Fruit fly (Drosophila melanogaster) whole organism, prepupa: ENCODE data around the gene Cby.
A peak's percentile ranks its signal among the peaks of the same experiment; 100 is the strongest.

Experiments
- Blimp-1 ChIP-seq: fragments of 200-800 bp; sonication (Bioruptor generic); optimal IDR thresholded peaks from 3 replicates; lab custom pipeline; 2017; ENCODE audit warnings: missing biosample characterization, missing genetic modification characterization, mild to moderate bottlenecking, moderate library complexity, missing genetic modification reagents
- CG10669 ChIP-seq: fragments of 200-800 bp; sonication (Bioruptor generic); optimal IDR thresholded peaks from 3 replicates; lab custom pipeline; 2018; ENCODE audit warnings: missing biosample characterization, mild to moderate bottlenecking, missing genetic modification characterization, moderate library complexity
- CG11902 ChIP-seq: fragments of 200-800 bp; sonication (Bioruptor generic); optimal IDR thresholded peaks from 3 replicates; lab custom pipeline; 2016; ENCODE audit warnings: missing biosample characterization, missing genetic modification characterization
- CG15336 ChIP-seq: fragments of 200-800 bp; sonication (Bioruptor generic); IDR thresholded peaks from 2 replicates; pipeline ENCODE4 v1.3.6; 2022; ENCODE audit warnings: missing biosample characterization, missing genetic modification characterization
- CG16779 ChIP-seq: fragments of 200-800 bp; sonication (Bioruptor generic); optimal IDR thresholded peaks from 3 replicates; lab custom pipeline; 2017; ENCODE audit warnings: missing biosample characterization, mild to moderate bottlenecking, missing genetic modification characterization
- CG3032 ChIP-seq: fragments of 200-800 bp; optimal IDR thresholded peaks from 2 replicates; lab custom pipeline; 2019; ENCODE audit warnings: missing biosample characterization, mild to moderate bottlenecking, missing genetic modification characterization, moderate library complexity
- CG31627 ChIP-seq: fragments of 200-800 bp; sonication (Bioruptor generic); optimal IDR thresholded peaks from 3 replicates; lab custom pipeline; 2016; ENCODE audit warnings: missing biosample characterization, missing genetic modification characterization
- CG32006 ChIP-seq: fragments of 200-800 bp; sonication (Bioruptor generic); optimal IDR thresholded peaks from 3 replicates; lab custom pipeline; 2017; ENCODE audit warnings: missing biosample characterization, mild to moderate bottlenecking, missing genetic modification characterization
- CG34406 ChIP-seq: fragments of 200-800 bp; sonication (Bioruptor generic); optimal IDR thresholded peaks from 3 replicates; lab custom pipeline; 2016; ENCODE audit warnings: missing biosample characterization, missing genetic modification characterization
- CG4318 ChIP-seq: fragments of 200-800 bp; sonication (Bioruptor generic); optimal IDR thresholded peaks from 3 replicates; lab custom pipeline; 2017; ENCODE audit warnings: missing biosample characterization, mild to moderate bottlenecking, missing genetic modification characterization
- CG6163 ChIP-seq: fragments of 200-800 bp; sonication (Bioruptor generic); IDR thresholded peaks from 3 replicates; pipeline ENCODE4 v1.3.6; 2022; ENCODE audit warnings: missing biosample characterization, missing genetic modification characterization
- CG6276 ChIP-seq: fragments of 200-800 bp; sonication (Bioruptor generic); optimal IDR thresholded peaks from 2 replicates; lab custom pipeline; 2017; ENCODE audit warnings: missing biosample characterization, mild to moderate bottlenecking, missing genetic modification characterization
- CG6792 ChIP-seq: fragments of 200-800 bp; sonication (Bioruptor generic); optimal IDR thresholded peaks from 3 replicates; lab custom pipeline; 2016; ENCODE audit warnings: missing biosample characterization, missing genetic modification characterization
- CG6808 ChIP-seq: fragments of 200-800 bp; sonication (Bioruptor generic); optimal IDR thresholded peaks from 3 replicates; lab custom pipeline; 2017; ENCODE audit warnings: missing biosample characterization, missing genetic modification characterization, mild to moderate bottlenecking, moderate library complexity, missing genetic modification reagents
- CG6854 ChIP-seq: fragments of 200-800 bp; sonication (Bioruptor generic); optimal IDR thresholded peaks from 2 replicates; lab custom pipeline; 2017; ENCODE audit warnings: missing biosample characterization, mild to moderate bottlenecking, missing genetic modification characterization
- CG7368 ChIP-seq: fragments of 200-800 bp; sonication (Bioruptor generic); optimal IDR thresholded peaks from 3 replicates; lab custom pipeline; 2016; ENCODE audit warnings: missing biosample characterization, missing genetic modification characterization
- CG8119 ChIP-seq: fragments of 200-800 bp; sonication (Bioruptor generic); IDR thresholded peaks from 3 replicates; pipeline ENCODE4 v1.3.6; 2022; ENCODE audit warnings: missing biosample characterization, missing genetic modification characterization
- CG8319 ChIP-seq: fragments of 200-800 bp; sonication (Bioruptor generic); optimal IDR thresholded peaks from 3 replicates; lab custom pipeline; 2016; ENCODE audit warnings: missing biosample characterization, missing genetic modification characterization
- CG8632 ChIP-seq: fragments of 200-800 bp; sonication (Bioruptor generic); optimal IDR thresholded peaks from 3 replicates; lab custom pipeline; 2016; ENCODE audit warnings: missing biosample characterization, missing genetic modification characterization
- CG9139 ChIP-seq: fragments of 200-800 bp; sonication (Bioruptor generic); optimal IDR thresholded peaks from 3 replicates; lab custom pipeline; 2017; ENCODE audit warnings: missing biosample characterization, mild to moderate bottlenecking, missing genetic modification characterization
- Eip75B ChIP-seq: fragments of 200-800 bp; sonication (Bioruptor generic); optimal IDR thresholded peaks from 3 replicates; lab custom pipeline; 2016; ENCODE audit warnings: missing biosample characterization, missing genetic modification characterization
- Eip78C ChIP-seq: fragments of 200-800 bp; sonication (Bioruptor generic); peaks from one replicate; lab custom pipeline; 2016; ENCODE audit warnings: missing biosample characterization, missing genetic modification characterization
- Eip93F ChIP-seq: fragments of 200-800 bp; sonication (Bioruptor generic); optimal IDR thresholded peaks from 2 replicates; lab custom pipeline; 2016; ENCODE audit warnings: missing biosample characterization, mild to moderate bottlenecking, missing genetic modification characterization
- Ets96B ChIP-seq: fragments of 200-800 bp; optimal IDR thresholded peaks from 2 replicates; lab custom pipeline; 2019; ENCODE audit warnings: missing biosample characterization, mild to moderate bottlenecking, missing genetic modification characterization, moderate library complexity
- Hr38 ChIP-seq: sonication (Bioruptor generic); optimal IDR thresholded peaks from 2 replicates; lab custom pipeline; 2016; ENCODE audit warnings: missing biosample characterization, missing genetic modification characterization
- Hr39 ChIP-seq: fragments of 200-800 bp; sonication (Bioruptor generic); optimal IDR thresholded peaks from 2 replicates; lab custom pipeline; 2016; ENCODE audit warnings: missing biosample characterization, missing genetic modification characterization
- Hr4 ChIP-seq: fragments of 200-800 bp; sonication (Bioruptor generic); optimal IDR thresholded peaks from 3 replicates; lab custom pipeline; 2016; ENCODE audit warnings: missing biosample characterization, missing genetic modification characterization
- Lpt ChIP-seq: fragments of 200-800 bp; sonication (Bioruptor generic); optimal IDR thresholded peaks from 3 replicates; lab custom pipeline; 2016; ENCODE audit warnings: missing biosample characterization, missing genetic modification characterization
- Met ChIP-seq: fragments of 200-800 bp; sonication (Bioruptor generic); optimal IDR thresholded peaks from 3 replicates; lab custom pipeline; 2016; ENCODE audit warnings: missing biosample characterization, missing genetic modification characterization
- Smox ChIP-seq: fragments of 200-800 bp; sonication (Bioruptor generic); optimal IDR thresholded peaks from 3 replicates; lab custom pipeline; 2016; ENCODE audit warnings: missing biosample characterization, missing genetic modification characterization
- Sox102F ChIP-seq: fragments of 200-800 bp; sonication (Bioruptor generic); optimal IDR thresholded peaks from 2 replicates; lab custom pipeline; 2016; ENCODE audit warnings: missing biosample characterization, mild to moderate bottlenecking, missing genetic modification characterization
- Sox15 ChIP-seq: fragments of 200-800 bp; sonication (Bioruptor generic); optimal IDR thresholded peaks from 3 replicates; lab custom pipeline; 2016; ENCODE audit warnings: missing biosample characterization, missing genetic modification characterization
- cyc ChIP-seq: fragments of 200-800 bp; sonication (Bioruptor generic); optimal IDR thresholded peaks from 3 replicates; lab custom pipeline; 2016; ENCODE audit warnings: missing biosample characterization, missing genetic modification characterization
- dac ChIP-seq: fragments of 200-800 bp; sonication (Bioruptor generic); optimal IDR thresholded peaks from 2 replicates; lab custom pipeline; 2017; ENCODE audit warnings: missing biosample characterization, mild to moderate bottlenecking, missing genetic modification characterization
- dsx ChIP-seq: fragments of 200-800 bp; optimal IDR thresholded peaks from 3 replicates; lab custom pipeline; 2019; ENCODE audit warnings: missing biosample characterization, mild to moderate bottlenecking, missing genetic modification characterization, moderate library complexity; ENCODE audit not compliant: poor library complexity, severe bottlenecking
- eg ChIP-seq: fragments of 200-800 bp; sonication (Bioruptor generic); IDR thresholded peaks from 3 replicates; pipeline ENCODE4 v1.3.6; 2022; ENCODE audit warnings: missing biosample characterization, missing genetic modification characterization
- esn ChIP-seq: fragments of 200-800 bp; sonication (Bioruptor generic); optimal IDR thresholded peaks from 2 replicates; lab custom pipeline; 2016; ENCODE audit warnings: missing biosample characterization, mild to moderate bottlenecking, missing genetic modification characterization, moderate library complexity
- fd59A ChIP-seq: fragments of 200-800 bp; sonication (Bioruptor generic); optimal IDR thresholded peaks from 2 replicates; lab custom pipeline; 2017; ENCODE audit warnings: missing biosample characterization, mild to moderate bottlenecking, missing genetic modification characterization, missing genetic modification reagents
- fd85E ChIP-seq: fragments of 200-800 bp; sonication (Bioruptor generic); optimal IDR thresholded peaks from 3 replicates; lab custom pipeline; 2016; ENCODE audit warnings: missing biosample characterization, missing genetic modification characterization
- fkh ChIP-seq: fragments of 200-800 bp; sonication (Bioruptor generic); optimal IDR thresholded peaks from 3 replicates; lab custom pipeline; 2017; ENCODE audit warnings: missing biosample characterization, mild to moderate bottlenecking, missing genetic modification characterization, moderate library complexity
- lz ChIP-seq: fragments of 200-800 bp; sonication (Bioruptor generic); optimal IDR thresholded peaks from 3 replicates; lab custom pipeline; 2016; ENCODE audit warnings: missing biosample characterization, missing genetic modification characterization
- net ChIP-seq: fragments of 200-800 bp; sonication (Bioruptor generic); optimal IDR thresholded peaks from 3 replicates; lab custom pipeline; 2016; ENCODE audit warnings: missing biosample characterization, missing genetic modification characterization
- pdm3 ChIP-seq: fragments of 200-800 bp; sonication (Bioruptor generic); optimal IDR thresholded peaks from 3 replicates; lab custom pipeline; 2016; ENCODE audit warnings: missing biosample characterization, missing genetic modification characterization
- salr ChIP-seq, 2 experiments: fragments of 200-800 bp; sonication (Bioruptor generic); optimal IDR thresholded peaks; 3 replicates each; lab custom pipeline; 2016 to 2018; ENCODE audit warnings: missing biosample characterization in 2 of 2, missing genetic modification characterization in 2 of 2, mild to moderate bottlenecking in 1 of 2
- spab ChIP-seq: fragments of 200-800 bp; sonication (Bioruptor generic); optimal IDR thresholded peaks from 2 replicates; lab custom pipeline; 2017; ENCODE audit warnings: missing biosample characterization, mild to moderate bottlenecking, missing genetic modification characterization, missing genetic modification reagents
- ss ChIP-seq, 2 experiments: fragments of 200-800 bp; sonication (Bioruptor generic); optimal IDR thresholded peaks; 2 replicates in 1 of 2; 3 replicates in 1 of 2; lab custom pipeline; 2017 to 2018; ENCODE audit warnings: mild to moderate bottlenecking in 2 of 2, missing biosample characterization in 2 of 2, missing genetic modification characterization in 2 of 2, moderate library complexity in 1 of 2
- svp ChIP-seq: fragments of 200-800 bp; sonication (Bioruptor generic); peaks from one replicate; lab custom pipeline; 2016; ENCODE audit warnings: missing biosample characterization, missing genetic modification characterization
- vri ChIP-seq: fragments of 200-800 bp; sonication (Bioruptor generic); optimal IDR thresholded peaks from 3 replicates; lab custom pipeline; 2016; ENCODE audit warnings: missing biosample characterization, mild to moderate bottlenecking, missing genetic modification characterization

The Cby gene

DNA sequence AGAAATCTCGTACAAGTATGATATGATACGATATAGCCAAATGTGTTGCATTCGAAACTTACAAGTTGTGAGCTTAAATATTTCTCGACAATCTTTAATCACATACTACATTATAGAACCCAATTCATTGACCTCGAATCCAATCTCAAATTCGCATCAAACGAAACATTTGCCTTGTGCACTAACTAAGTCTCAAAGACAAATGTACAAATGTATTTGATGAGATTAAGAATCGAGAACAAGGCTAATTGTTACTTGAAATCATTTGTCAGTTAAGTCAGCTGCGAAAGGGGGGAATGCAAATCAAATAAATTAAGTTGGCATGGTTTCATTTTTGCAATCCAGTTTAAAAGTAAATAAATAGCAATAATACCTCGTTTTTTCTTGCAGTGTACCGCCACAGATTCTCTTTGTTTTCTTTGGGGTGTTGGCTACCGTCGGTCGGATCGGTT lies 29.3 kb upstream of the Cby start (continued):
- TF ChIP-seq dsx (GFP tag; lab: Kevin White, UChicago) (peak; percentile 76), fd59A (GFP tag; lab: Kevin White, UChicago) (peak; percentile 96), svp (GFP tag; lab: Kevin White, UChicago) (peak; percentile 96), spab (GFP tag; lab: Kevin White, UChicago) (peak; percentile 93), CG32006 (GFP tag; lab: Kevin White, UChicago) (peak; percentile 95), dac (GFP tag; lab: Kevin White, UChicago) (peak; percentile 83), fd85E (no peak), Met (peak; percentile 92)

DNA sequence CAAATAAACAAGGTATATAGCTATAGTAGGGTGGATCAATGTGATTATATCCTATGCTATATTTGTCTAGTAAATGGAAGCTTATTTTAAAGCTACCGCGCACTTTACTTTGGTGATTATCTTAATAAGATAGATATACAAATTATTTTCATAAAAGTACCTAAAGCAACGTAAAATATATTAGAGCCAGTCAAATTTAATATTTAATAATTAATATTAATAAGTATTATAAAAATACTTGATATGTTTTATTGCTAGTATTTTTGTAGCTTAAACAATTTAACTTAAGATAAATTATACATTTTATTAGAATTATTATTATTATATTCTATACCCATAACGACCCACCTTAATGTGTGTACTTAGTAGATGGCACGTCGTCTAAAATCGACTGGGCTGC lies 28.2 kb upstream of the Cby start:
- TF ChIP-seq CG34406 (GFP tag; lab: Kevin White, UChicago) (peak; percentile 86), Sox15 (GFP tag; lab: Kevin White, UChicago) (no peak), Lpt (GFP tag; lab: Kevin White, UChicago) (peak; percentile 26), fd59A (GFP tag; lab: Kevin White, UChicago) (peak; percentile 17), Hr38 (GFP tag; lab: Kevin White, UChicago) (no peak), fkh (GFP tag; lab: Kevin White, UChicago) (no peak), CG16779 (tag; lab: Kevin White, UChicago) (peak; percentile 35), CG6163 (GFP tag; lab: Robert Waterston, UW) (no peak; the same call in 2 of the 3 replicates), CG3032 (peak; percentile 91), CG31627 (GFP tag; lab: Kevin White, UChicago) (peak; percentile 23), Blimp-1 (peak; percentile 12), vri (GFP tag; lab: Kevin White, UChicago) (no peak), Eip75B (peak; percentile 18), dac (GFP tag; lab: Kevin White, UChicago) (no peak), CG8319 (GFP tag; lab: Kevin White, UChicago) (peak; percentile 16), CG8119 (peak; percentile 80; the same call in 2 of the 3 replicates), Sox102F (no peak), CG6276 (GFP tag; lab: Kevin White, UChicago) (peak; percentile 88), Hr4 (GFP tag; lab: Kevin White, UChicago) (peak; percentile 21), CG7368 (GFP tag; lab: Kevin White, UChicago) (peak; percentile 19), CG10669 (GFP tag; lab: Kevin White, UChicago) (peak; percentile 74), eg (0 out of 3 replicates have a peak, but pooled peaks have one; percentile 50), CG6808 (GFP tag; lab: Kevin White, UChicago) (peak; percentile 79), CG4318 (GFP tag; lab: Kevin White, UChicago) (peak; percentile 50), salr (GFP tag; optimal IDR thresholded peaks at IDR 0.05; lab: Kevin White, UChicago) (peak; percentile 42 to 78), Eip93F (GFP tag; lab: Kevin White, UChicago) (no peak), ss (GFP tag; optimal IDR thresholded peaks at IDR 0.05; lab: Kevin White, UChicago) (peak; percentile 75 to 88), CG8632 (GFP tag; lab: Kevin White, UChicago) (peak; percentile 87), Ets96B (peak; percentile 91), esn (GFP tag; lab: Kevin White, UChicago) (peak; percentile 64), Hr39 (GFP tag; lab: Kevin White, UChicago) (no peak), dsx (GFP tag; lab: Kevin White, UChicago) (peak; percentile 91), CG6792 (peak; percentile 12), CG15336 (GFP tag; lab: Robert Waterston, UW) (peak; percentile 79), Met (peak; percentile 24), pdm3 (GFP tag; lab: Kevin White, UChicago) (peak; percentile 35), CG32006 (GFP tag; lab: Kevin White, UChicago) (peak; percentile 79), Eip78C (GFP tag; lab: Kevin White, UChicago) (peak; percentile 90), CG11902 (GFP tag; lab: Kevin White, UChicago) (no peak), lz (GFP tag; lab: Kevin White, UChicago) (no peak), net (peak; percentile 60), spab (GFP tag; lab: Kevin White, UChicago) (peak; percentile 77), Smox (peak; percentile 41), CG6854 (no peak), CG9139 (peak; percentile 69), cyc (GFP tag; lab: Kevin White, UChicago) (no peak)
